Worm (Caenorhabditis elegans) whole organism, L2 larva: ENCODE measurements around the gene F29B9.12.

ENCODE experiments used
- C34F6.9 ChIP-seq: fragments of 150-350 bp; optimal IDR thresholded peaks from 2 replicates; lab custom pipeline; 2014; ENCODE audit warnings: missing biosample characterization, missing genetic modification characterization
- F13H6.1 ChIP-seq: sonication (generic microtip); optimal IDR thresholded peaks from 2 replicates; lab custom pipeline; 2016; ENCODE audit warnings: missing genetic modification characterization, missing compliant biosample characterization
- R02D3.7 ChIP-seq: fragments of 150-350 bp; optimal IDR thresholded peaks from 2 replicates; lab custom pipeline; 2014; ENCODE audit warnings: missing biosample characterization, missing genetic modification characterization
- Y55F3AM.14 ChIP-seq: fragments of 200-800 bp; sonication (Bioruptor generic); optimal IDR thresholded peaks from 2 replicates; lab custom pipeline; 2018; ENCODE audit warnings: mild to moderate bottlenecking, missing genetic modification characterization, missing compliant biosample characterization
- ZK546.5 ChIP-seq: sonication (generic microtip); optimal IDR thresholded peaks from 2 replicates; lab custom pipeline; 2017; ENCODE audit warnings: missing biosample characterization, missing genetic modification characterization
- alr-1 ChIP-seq: fragments of 150-350 bp; optimal IDR thresholded peaks from 2 replicates; lab custom pipeline; 2014; ENCODE audit warnings: missing biosample characterization, missing genetic modification characterization
- aly-2 ChIP-seq: fragments of 150-350 bp; optimal IDR thresholded peaks from 2 replicates; lab custom pipeline; 2014; ENCODE audit warnings: missing biosample characterization, missing genetic modification characterization
- ama-1 ChIP-seq: fragments of 150-350 bp; optimal IDR thresholded peaks from 2 replicates; lab custom pipeline; 2018; ENCODE audit warnings: inconsistent platforms
- blmp-1 ChIP-seq: sonication (generic microtip); optimal IDR thresholded peaks from 2 replicates; lab custom pipeline; 2017; ENCODE audit warnings: missing genetic modification characterization, mild to moderate bottlenecking, missing compliant biosample characterization, antibody characterized with exemption, moderate library complexity; ENCODE audit not compliant: insufficient read depth
- ceh-16 ChIP-seq: fragments of 150-350 bp; optimal IDR thresholded peaks from 2 replicates; lab custom pipeline; 2014; ENCODE audit warnings: missing biosample characterization, missing genetic modification characterization
- ceh-82 ChIP-seq: fragments of 150-350 bp; optimal IDR thresholded peaks from 2 replicates; lab custom pipeline; 2014; ENCODE audit warnings: missing biosample characterization, missing genetic modification characterization
- crh-2 ChIP-seq: sonication (generic microtip); optimal IDR thresholded peaks from 2 replicates; lab custom pipeline; 2017; ENCODE audit warnings: missing biosample characterization, missing genetic modification characterization
- egl-27 ChIP-seq: sonication (generic microtip); optimal IDR thresholded peaks from 3 replicates; lab custom pipeline; 2017; ENCODE audit warnings: missing biosample characterization, missing genetic modification reagents, missing genetic modification characterization
- elt-1 ChIP-seq: fragments of 150-350 bp; optimal IDR thresholded peaks from 2 replicates; lab custom pipeline; 2014; ENCODE audit warnings: missing biosample characterization, missing genetic modification characterization
- elt-3 ChIP-seq: sonication (generic microtip); optimal IDR thresholded peaks from 2 replicates; lab custom pipeline; 2017; ENCODE audit warnings: missing biosample characterization, missing genetic modification characterization
- gmeb-1 ChIP-seq: fragments of 150-350 bp; optimal IDR thresholded peaks from 2 replicates; lab custom pipeline; 2014; ENCODE audit warnings: missing biosample characterization, missing genetic modification characterization
- lin-11 ChIP-seq: fragments of 150-350 bp; sonication (generic microtip); optimal IDR thresholded peaks from 2 replicates; lab custom pipeline; 2014; ENCODE audit warnings: missing biosample characterization, missing genetic modification characterization, inconsistent platforms, mixed read lengths
- lin-13 ChIP-seq: fragments of 150-350 bp; optimal IDR thresholded peaks from 2 replicates; lab custom pipeline; 2014; ENCODE audit warnings: missing biosample characterization, missing genetic modification reagents, missing genetic modification characterization
- lin-39 ChIP-seq: fragments of 150-350 bp; optimal IDR thresholded peaks from 2 replicates; lab custom pipeline; 2014; ENCODE audit warnings: missing biosample characterization, missing genetic modification reagents, missing genetic modification characterization
- lsy-2 ChIP-seq, 2 experiments: fragments of 150-350 bp in 1 of 2; sonication (generic microtip) in 1 of 2; optimal IDR thresholded peaks; 2 replicates each; lab custom pipeline; 2014 to 2017; ENCODE audit warnings: missing biosample characterization in 2 of 2, missing genetic modification characterization in 2 of 2
- mab-5 ChIP-seq: fragments of 150-350 bp; optimal IDR thresholded peaks from 2 replicates; lab custom pipeline; 2014; ENCODE audit warnings: missing biosample characterization, missing genetic modification characterization
- mbf-1 ChIP-seq: sonication (generic microtip); optimal IDR thresholded peaks from 2 replicates; lab custom pipeline; 2017; ENCODE audit warnings: missing biosample characterization, missing genetic modification characterization
- mdl-1 ChIP-seq, 2 experiments: fragments of 150-350 bp in 1 of 2; sonication (generic microtip) in 1 of 2; optimal IDR thresholded peaks; 2 replicates each; lab custom pipeline; 2017; ENCODE audit warnings: missing biosample characterization in 2 of 2, missing genetic modification characterization in 2 of 2
- nhr-10 ChIP-seq: sonication (generic microtip); optimal IDR thresholded peaks from 2 replicates; lab custom pipeline; 2017; ENCODE audit warnings: missing biosample characterization, missing genetic modification characterization
- nhr-11 ChIP-seq: fragments of 150-350 bp; optimal IDR thresholded peaks from 2 replicates; lab custom pipeline; 2014; ENCODE audit warnings: missing biosample characterization, missing genetic modification characterization
- nhr-12 ChIP-seq: fragments of 150-350 bp; optimal IDR thresholded peaks from 2 replicates; lab custom pipeline; 2014; ENCODE audit warnings: missing biosample characterization, missing genetic modification characterization
- nhr-129 ChIP-seq: fragments of 150-350 bp; optimal IDR thresholded peaks from 2 replicates; lab custom pipeline; 2014; ENCODE audit warnings: missing biosample characterization, missing genetic modification characterization
- nhr-21 ChIP-seq: fragments of 150-350 bp; optimal IDR thresholded peaks from 2 replicates; lab custom pipeline; 2014; ENCODE audit warnings: missing biosample characterization, missing genetic modification characterization
- nhr-23 ChIP-seq: fragments of 150-350 bp; optimal IDR thresholded peaks from 2 replicates; lab custom pipeline; 2014; ENCODE audit warnings: missing biosample characterization, missing genetic modification reagents, missing genetic modification characterization
- nhr-237 ChIP-seq: fragments of 150-350 bp; optimal IDR thresholded peaks from 2 replicates; lab custom pipeline; 2014; ENCODE audit warnings: missing biosample characterization, missing genetic modification characterization
- nhr-25 ChIP-seq: fragments of 150-350 bp; sonication (generic microtip); optimal IDR thresholded peaks from 3 replicates; lab custom pipeline; 2014; ENCODE audit warnings: missing biosample characterization, missing genetic modification characterization
- nhr-6 ChIP-seq: fragments of 150-350 bp; optimal IDR thresholded peaks from 2 replicates; lab custom pipeline; 2014; ENCODE audit warnings: missing biosample characterization, missing genetic modification characterization
- nhr-77 ChIP-seq: fragments of 150-350 bp; optimal IDR thresholded peaks from 2 replicates; lab custom pipeline; 2014; ENCODE audit warnings: missing biosample characterization, missing genetic modification characterization
- peb-1 ChIP-seq: fragments of 150-350 bp; optimal IDR thresholded peaks from 2 replicates; lab custom pipeline; 2014; ENCODE audit warnings: missing biosample characterization, missing genetic modification characterization
- sma-3 ChIP-seq: sonication (generic microtip); optimal IDR thresholded peaks from 2 replicates; lab custom pipeline; 2016; ENCODE audit warnings: missing genetic modification reagents, missing genetic modification characterization, missing compliant biosample characterization
- sma-9 ChIP-seq, 2 experiments: fragments of 150-350 bp in 1 of 2; sonication (generic microtip) in 1 of 2; optimal IDR thresholded peaks; 2 replicates each; lab custom pipeline; 2014 to 2016; ENCODE audit warnings: missing genetic modification characterization in 2 of 2, mild to moderate bottlenecking in 1 of 2, missing biosample characterization in 1 of 2, missing compliant biosample characterization in 1 of 2, missing genetic modification reagents in 1 of 2, moderate library complexity in 1 of 2
- snpc-4 ChIP-seq: fragments of 150-350 bp; optimal IDR thresholded peaks from 2 replicates; lab custom pipeline; 2014; ENCODE audit warnings: missing biosample characterization, missing genetic modification characterization
- unc-39 ChIP-seq: fragments of 150-350 bp; optimal IDR thresholded peaks from 2 replicates; lab custom pipeline; 2014; ENCODE audit warnings: missing biosample characterization, missing genetic modification characterization
- unc-55 ChIP-seq: fragments of 150-350 bp; sonication (generic microtip); optimal IDR thresholded peaks from 3 replicates; lab custom pipeline; 2014; ENCODE audit warnings: missing biosample characterization, missing genetic modification reagents, missing genetic modification characterization
- unc-62 ChIP-seq: fragments of 150-350 bp; optimal IDR thresholded peaks from 2 replicates; lab custom pipeline; 2014; ENCODE audit warnings: missing biosample characterization, missing genetic modification reagents, missing genetic modification characterization
- zag-1 ChIP-seq: fragments of 150-350 bp; optimal IDR thresholded peaks from 2 replicates; lab custom pipeline; 2014; ENCODE audit warnings: missing biosample characterization, missing genetic modification characterization
- ztf-1 ChIP-seq: fragments of 200-800 bp; sonication (Bioruptor generic); conservative IDR thresholded peaks from 2 replicates; pipeline ENCODE4 v1.3.6; 2022; ENCODE audit warnings: missing genetic modification characterization, missing compliant biosample characterization
- ztf-11 ChIP-seq: sonication (generic microtip); optimal IDR thresholded peaks from 2 replicates; lab custom pipeline; 2017; ENCODE audit warnings: missing biosample characterization, missing genetic modification characterization
- ztf-4 ChIP-seq: fragments of 150-350 bp; optimal IDR thresholded peaks from 2 replicates; lab custom pipeline; 2014; ENCODE audit warnings: missing biosample characterization, missing genetic modification characterization

F29B9.12 gene

DNA sequence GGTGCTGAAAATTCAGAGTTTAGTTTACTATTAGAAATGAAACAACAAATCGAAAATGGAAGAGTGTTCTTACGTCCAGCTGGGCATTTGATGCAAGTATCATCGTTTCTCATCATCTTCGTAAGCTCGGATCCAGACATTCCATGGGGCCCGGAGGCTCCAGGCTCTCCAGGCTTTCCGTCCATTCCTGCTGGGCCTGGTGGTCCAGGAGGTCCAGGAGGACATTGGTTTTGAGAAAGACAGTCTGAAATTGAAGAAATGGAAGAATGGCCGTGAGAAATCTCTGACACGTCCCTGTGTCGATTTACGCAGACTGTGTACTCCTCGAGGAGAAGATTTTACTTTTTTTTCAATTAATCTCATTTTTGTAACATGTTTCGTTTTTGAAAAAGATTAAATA lies 13.0 kb upstream of the F29B9.12 start:
- no peak for TF ChIP-seq ztf-4 (tag; lab: Kevin White, UChicago)
- no peak for TF ChIP-seq lin-11 (tag; lab: Kevin White, UChicago)
- TF ChIP-seq lin-39 (tag; lab: Kevin White, UChicago): no peak
- TF ChIP-seq nhr-12 (tag; lab: Kevin White, UChicago): no peak
- TF ChIP-seq gmeb-1: no peak
- TF ChIP-seq nhr-25 (tag; lab: Kevin White, UChicago): no peak

DNA sequence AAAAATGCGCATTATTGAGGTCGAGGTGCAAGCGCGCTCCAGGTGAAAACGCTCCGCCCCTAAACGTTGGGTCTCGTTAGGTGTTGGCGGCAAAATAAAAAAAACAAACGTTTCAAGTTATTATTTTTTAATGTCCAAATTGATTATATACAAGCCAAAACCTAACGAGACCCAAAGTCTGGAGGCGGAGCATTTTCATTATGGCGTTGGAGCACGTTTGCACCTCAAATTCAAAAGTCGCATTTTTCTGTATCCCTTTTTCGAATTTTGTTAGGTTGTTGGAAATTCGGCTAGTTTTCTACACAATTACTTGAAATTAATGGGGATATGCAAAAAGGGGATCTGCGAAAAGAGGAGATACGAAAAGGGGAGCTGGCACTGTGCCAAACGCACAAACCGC lies 11.5 kb upstream of the F29B9.12 start, which contains the start of gene col-111:
col-111 (minus strand) TSS at position 101 of the 400 bp plus-strand sequence.
- TF ChIP-seq nhr-25 (tag; lab: Kevin White, UChicago): no peak
- TF ChIP-seq unc-62 (GFP tag; lab: Kevin White, UChicago): no peak
- TF ChIP-seq mbf-1: no peak
- no peak for TF ChIP-seq ZK546.5 (tag; lab: Kevin White, UChicago)
- TF ChIP-seq ztf-1 (GFP tag; lab: Robert Waterston, UW): no peak
- no peak for TF ChIP-seq F13H6.1

ce11 chrIV:4659277-4659676 lies 10.1 kb upstream of the F29B9.12 start, which contains the start of gene mrps-21:
TSS of gene mrps-21 (minus strand) at chrIV:4659517.
- TF ChIP-seq ama-1 (lab: Kevin White, UChicago) (peak; percentile 5), snpc-4 (tag; lab: Kevin White, UChicago) (no peak), nhr-11 (tag; lab: Kevin White, UChicago) (no peak), aly-2 (no peak), nhr-6 (tag; lab: Kevin White, UChicago) (no peak), nhr-21 (no peak), nhr-77 (tag; lab: Kevin White, UChicago) (no peak)
- TF ChIP-seq, all 48 proteins: peak for 1

- TF ChIP-seq gmeb-1: peak; percentile 79
- peak; percentile 78 for TF ChIP-seq snpc-4 (tag; lab: Kevin White, UChicago)
- TF ChIP-seq nhr-21: peak; percentile 89
- TF ChIP-seq lsy-2 (tag; optimal IDR thresholded peaks at IDR 0.05; lab: Kevin White, UChicago): peak; percentile 87 to 95
- no peak for TF ChIP-seq alr-1
- peak; percentile 88 for TF ChIP-seq sma-9 (GFP tag; optimal IDR thresholded peaks at IDR 0.05; lab: Kevin White, UChicago)
- TF ChIP-seq sma-9 (tag; optimal IDR thresholded peaks at IDR 0.05; lab: Kevin White, UChicago): no peak
- peak; percentile 76 for TF ChIP-seq ztf-4 (tag; lab: Kevin White, UChicago)
- peak; percentile 73 for TF ChIP-seq nhr-237
- peak; percentile 55 for TF ChIP-seq nhr-6 (tag; lab: Kevin White, UChicago)
- no peak for TF ChIP-seq aly-2
- TF ChIP-seq ztf-11 (tag; lab: Kevin White, UChicago): no peak
- TF ChIP-seq zag-1 (tag; lab: Kevin White, UChicago): peak; percentile 68
- TF ChIP-seq unc-39: no peak
- peak; percentile 82 for TF ChIP-seq mab-5 (tag; lab: Kevin White, UChicago)
- peak; percentile 74 for TF ChIP-seq Y55F3AM.14
- TF ChIP-seq nhr-11 (tag; lab: Kevin White, UChicago): no peak
- no peak for TF ChIP-seq peb-1 (tag; lab: Kevin White, UChicago)
- TF ChIP-seq blmp-1 (tag; lab: Kevin White, UChicago): peak; percentile 75
- peak; percentile 93 for TF ChIP-seq lin-13
- TF ChIP-seq nhr-77 (tag; lab: Kevin White, UChicago): peak; percentile 39
- peak; percentile 54 for TF ChIP-seq ceh-16 (tag; lab: Kevin White, UChicago)
- no peak for TF ChIP-seq elt-1
- peak; percentile 84 for TF ChIP-seq nhr-129
- peak; percentile 95 for TF ChIP-seq crh-2 (tag; lab: Kevin White, UChicago)
- TF ChIP-seq mdl-1 (tag; optimal IDR thresholded peaks at IDR 0.05; lab: Kevin White, UChicago): peak in 1 of 2 experiments; percentile 51
- peak; percentile 72 for TF ChIP-seq ZK546.5 (tag; lab: Kevin White, UChicago)
- peak; percentile 91 for TF ChIP-seq lin-11 (tag; lab: Kevin White, UChicago)
- TF ChIP-seq unc-55 (GFP tag; lab: Kevin White, UChicago): peak; percentile 89
- TF ChIP-seq nhr-10 (tag; lab: Kevin White, UChicago): peak; percentile 30
- TF ChIP-seq ceh-82 (tag; lab: Kevin White, UChicago): no peak
- no peak for TF ChIP-seq ztf-1 (GFP tag; lab: Robert Waterston, UW)
- peak; percentile 78 for TF ChIP-seq egl-27 (tag; lab: Kevin White, UChicago)
- TF ChIP-seq F13H6.1: peak; percentile 92
- TF ChIP-seq nhr-23 (tag; lab: Kevin White, UChicago): no peak
- TF ChIP-seq sma-3 (GFP tag; lab: Kevin White, UChicago): peak; percentile 98
- peak; percentile 10 for TF ChIP-seq unc-62 (GFP tag; lab: Kevin White, UChicago)
- peak; percentile 97 for TF ChIP-seq C34F6.9
- peak; percentile 47 for TF ChIP-seq R02D3.7 (tag; lab: Kevin White, UChicago)
- no peak for TF ChIP-seq elt-3
Observed at ce11 chrIV:4660151-4661041, 8.9 kb upstream of the F29B9.12 start, which contains the start of the genes F29B9.11 and jmjd-1.2. TSS of gene F29B9.11 (minus strand) at chrIV:4660201. TSS of gene jmjd-1.2 (plus strand) at chrIV:4660991.
